1 fruit fly cellular context compared by ENCODE assay signal in the genomic region with DNA sequence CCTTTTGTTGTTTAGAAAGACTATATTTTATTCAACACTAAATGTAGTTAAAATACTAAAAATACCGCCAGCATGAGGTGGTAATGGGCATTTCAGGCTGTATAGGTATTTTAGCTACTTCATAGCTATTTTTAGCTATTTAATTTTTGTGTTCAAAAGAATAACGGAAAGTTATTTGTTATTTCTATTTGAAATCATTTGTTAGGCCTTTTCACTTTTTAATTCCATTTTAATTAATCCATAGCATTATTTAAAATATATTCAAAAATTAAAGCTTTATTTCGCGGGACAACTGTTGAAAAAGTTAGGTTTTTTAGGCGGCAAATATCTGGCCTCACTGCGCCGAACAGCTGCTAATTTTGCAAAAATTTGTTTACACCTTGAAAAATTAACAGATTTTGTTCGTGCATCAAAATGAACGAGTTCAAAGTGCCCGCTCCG.
TF ChIP-seq lines count a peak whose summit lies in the region.

A gene (minus strand): TSS at position 40 of the 441 bp plus-strand sequence.
A gene (plus strand): TSS at position 319 of the 441 bp plus-strand sequence.

TF ChIP-seq in whole organism, embryonic, 481 proteins besides CTCF, POLR2A, EP300 and RAD21 (continued from another document and continues in another):
- TF ChIP-seq lilli (GFP tag; optimal IDR thresholded peaks at IDR 0.05; lab: Kevin White, UChicago) (no peak), CG11093 (GFP tag; IDR thresholded peaks at IDR 0.05; lab: Robert Waterston, UW) (no peak), Jarid2 (GFP tag; optimal IDR thresholded peaks at IDR 0.05; lab: Kevin White, UChicago) (no peak), Sin3A (optimal IDR thresholded peaks at IDR 0.05; lab: Kevin White, UChicago) (peak; percentile 39), Lpt (GFP tag; optimal IDR thresholded peaks at IDR 0.05; lab: Kevin White, UChicago) (no peak), CG32532 (GFP tag; IDR thresholded peaks at IDR 0.05; lab: Robert Waterston, UW) (no peak), CG17802 (tag; optimal IDR thresholded peaks at IDR 0.05; lab: Kevin White, UChicago) (peak; percentile 59), CG4424 (GFP tag; optimal IDR thresholded peaks at IDR 0.05; lab: Kevin White, UChicago) (no peak), CG15514 (GFP tag; optimal IDR thresholded peaks at IDR 0.05; lab: Kevin White, UChicago) (peak; percentile 9), Side (GFP tag; optimal IDR thresholded peaks at IDR 0.05; lab: Kevin White, UChicago) (no peak), Atf-2 (GFP tag; optimal IDR thresholded peaks at IDR 0.05; lab: Kevin White, UChicago) (no peak), CG43689 (GFP tag; IDR thresholded peaks at IDR 0.05; lab: Robert Waterston, UW) (no peak), Ravus (GFP tag; IDR thresholded peaks at IDR 0.05; lab: Robert Waterston, UW) (no peak), CG17829 (tag; optimal IDR thresholded peaks at IDR 0.05; lab: Kevin White, UChicago) (peak; percentile 15), HmgZ (tag; optimal IDR thresholded peaks at IDR 0.05; lab: Kevin White, UChicago) (peak; percentile 15), stc (GFP tag; IDR thresholded peaks at IDR 0.05; lab: Robert Waterston, UW) (no peak), CG33213 (GFP tag; optimal IDR thresholded peaks at IDR 0.05; lab: Kevin White, UChicago) (no peak), yki (optimal IDR thresholded peaks at IDR 0.05; lab: Kevin White, UChicago) (no peak), Dp (GFP tag; optimal IDR thresholded peaks at IDR 0.05; lab: Kevin White, UChicago) (peak; percentile 40), Lhr (GFP tag; optimal IDR thresholded peaks at IDR 0.05; lab: Kevin White, UChicago) (no peak), CG6175 (GFP tag; IDR thresholded peaks at IDR 0.05; lab: Robert Waterston, UW) (no peak), CG6689 (GFP tag; IDR thresholded peaks at IDR 0.05; lab: Robert Waterston, UW) (peak; percentile 45; the same call in 1 of the 2 replicates), CG15696 (tag; optimal IDR thresholded peaks at IDR 0.05; lab: Kevin White, UChicago) (no peak), CG17186 (GFP tag; optimal IDR thresholded peaks at IDR 0.05; lab: Kevin White, UChicago) (no peak), grau (tag; optimal IDR thresholded peaks at IDR 0.05; lab: Kevin White, UChicago) (no peak), GATAe (GFP tag; conservative IDR thresholded peaks at IDR 0.05; lab: Robert Waterston, UW) (no peak), CG2678 (tag; optimal IDR thresholded peaks at IDR 0.05; lab: Kevin White, UChicago) (no peak), CG13894 (tag; optimal IDR thresholded peaks at IDR 0.05; lab: Kevin White, UChicago) (no peak), wor (GFP tag; IDR thresholded peaks at IDR 0.05; lab: Robert Waterston, UW) (no peak), CG7357 (GFP tag; IDR thresholded peaks at IDR 0.05; lab: Robert Waterston, UW) (peak; percentile 40; the same call in 1 of the 3 replicates), Deaf1 (tag; optimal IDR thresholded peaks at IDR 0.05; lab: Kevin White, UChicago) (no peak), CG14050 (GFP tag; IDR thresholded peaks at IDR 0.05; lab: Robert Waterston, UW) (no peak), Ptx1 (GFP tag; IDR thresholded peaks at IDR 0.05; lab: Robert Waterston, UW) (no peak), CG10366 (GFP tag; IDR thresholded peaks at IDR 0.05; lab: Robert Waterston, UW) (no peak), gem (tag; optimal IDR thresholded peaks at IDR 0.05; lab: Kevin White, UChicago) (no peak), CG42726 (GFP tag; IDR thresholded peaks at IDR 0.05; lab: Robert Waterston, UW; ENCODE audit: partially characterized antibody) (no peak), CG2129 (GFP tag; IDR thresholded peaks at IDR 0.05; lab: Robert Waterston, UW; ENCODE audit: partially characterized antibody) (no peak), CG12299 (tag; optimal IDR thresholded peaks at IDR 0.05; lab: Kevin White, UChicago) (no peak), Mes4 (GFP tag; optimal IDR thresholded peaks at IDR 0.05; lab: Kevin White, UChicago) (no peak), CG3838 (GFP tag; optimal IDR thresholded peaks at IDR 0.05; lab: Kevin White, UChicago) (no peak), Sry-β (GFP tag; optimal IDR thresholded peaks at IDR 0.05; lab: Kevin White, UChicago) (peak; percentile 85), lov (optimal IDR thresholded peaks at IDR 0.05; lab: Kevin White, UChicago) (no peak), lov (GFP tag; IDR thresholded peaks at IDR 0.05; lab: Robert Waterston, UW) (no peak), da (GFP tag; optimal IDR thresholded peaks at IDR 0.05; lab: Kevin White, UChicago) (no peak), Abd-B (GFP tag; optimal IDR thresholded peaks at IDR 0.05; lab: Kevin White, UChicago) (peak; percentile 7), CG15011 (GFP tag; optimal IDR thresholded peaks at IDR 0.05; lab: Kevin White, UChicago) (no peak), Hey (tag; optimal IDR thresholded peaks at IDR 0.05; lab: Kevin White, UChicago) (no peak), lola (GFP tag; optimal IDR thresholded peaks at IDR 0.05; lab: Kevin White, UChicago) (no peak), zen (tag; optimal IDR thresholded peaks at IDR 0.05; lab: Kevin White, UChicago) (no peak), btn (GFP tag; optimal IDR thresholded peaks at IDR 0.05; lab: Kevin White, UChicago) (no peak), zfh2 (GFP tag; optimal IDR thresholded peaks at IDR 0.05; lab: Kevin White, UChicago) (no peak), gsb (GFP tag; IDR thresholded peaks at IDR 0.05; lab: Robert Waterston, UW) (no peak), ase (GFP tag; IDR thresholded peaks at IDR 0.05; lab: Robert Waterston, UW) (no peak), BEAF-32 (GFP tag; optimal IDR thresholded peaks at IDR 0.05; lab: Kevin White, UChicago) (peak; percentile 27), vvl (GFP tag; IDR thresholded peaks at IDR 0.05; lab: Robert Waterston, UW) (no peak), CG11560 (tag; IDR thresholded peaks at IDR 0.05; lab: Robert Waterston, UW) (no peak), CG2199 (GFP tag; IDR thresholded peaks at IDR 0.05; lab: Robert Waterston, UW) (no peak), Mrtf (GFP tag; IDR thresholded peaks at IDR 0.05; lab: Robert Waterston, UW) (no peak), E2f1 (GFP tag; IDR thresholded peaks at IDR 0.05; lab: Robert Waterston, UW) (no peak), fd102C (GFP tag; optimal IDR thresholded peaks at IDR 0.05; lab: Kevin White, UChicago) (no peak), CG10959 (GFP tag; IDR thresholded peaks at IDR 0.05; lab: Robert Waterston, UW) (no peak), pita (GFP tag; optimal IDR thresholded peaks at IDR 0.05; lab: Kevin White, UChicago) (no peak), CG7786 (GFP tag; optimal IDR thresholded peaks at IDR 0.05; lab: Kevin White, UChicago) (no peak), her (GFP tag; optimal IDR thresholded peaks at IDR 0.05; lab: Kevin White, UChicago) (no peak), CG11696 (GFP tag; IDR thresholded peaks at IDR 0.05; lab: Robert Waterston, UW) (no peak), CG13424 (tag; optimal IDR thresholded peaks at IDR 0.05; lab: Kevin White, UChicago) (no peak), Adf1 (GFP tag; IDR thresholded peaks at IDR 0.05; lab: Robert Waterston, UW) (no peak), Dfd (GFP tag; optimal IDR thresholded peaks at IDR 0.05; lab: Kevin White, UChicago) (no peak), lab (GFP tag; optimal IDR thresholded peaks at IDR 0.05; lab: Kevin White, UChicago) (no peak), mam (GFP tag; optimal IDR thresholded peaks at IDR 0.05; lab: Kevin White, UChicago) (no peak), Sry-δ (GFP tag; optimal IDR thresholded peaks at IDR 0.05; lab: Kevin White, UChicago) (no peak), CG3163 (GFP tag; optimal IDR thresholded peaks at IDR 0.05; lab: Kevin White, UChicago) (no peak), stwl (tag; optimal IDR thresholded peaks at IDR 0.05; lab: Kevin White, UChicago) (peak; percentile 73), ro (GFP tag; IDR thresholded peaks at IDR 0.05; lab: Robert Waterston, UW) (no peak), dati (GFP tag; IDR thresholded peaks at IDR 0.05; lab: Robert Waterston, UW) (no peak), Rfx (GFP tag; IDR thresholded peaks at IDR 0.05; lab: Robert Waterston, UW) (no peak), dan (GFP tag; IDR thresholded peaks at IDR 0.05; lab: Robert Waterston, UW) (no peak), chn (GFP tag; optimal IDR thresholded peaks at IDR 0.05; lab: Kevin White, UChicago) (no peak), CG17385 (GFP tag; optimal IDR thresholded peaks at IDR 0.05; lab: Kevin White, UChicago) (no peak), Elba2 (GFP tag; optimal IDR thresholded peaks at IDR 0.05; lab: Kevin White, UChicago) (no peak), scrt (GFP tag; optimal IDR thresholded peaks at IDR 0.05; lab: Kevin White, UChicago) (peak; percentile 69), mld (GFP tag; IDR thresholded peaks at IDR 0.05; lab: Robert Waterston, UW; ENCODE audit: partially characterized antibody) (no peak), sug (tag; optimal IDR thresholded peaks at IDR 0.05; lab: Kevin White, UChicago) (no peak), CG4404 (GFP tag; IDR thresholded peaks at IDR 0.05; lab: Robert Waterston, UW) (no peak), CG4617 (GFP tag; optimal IDR thresholded peaks at IDR 0.05; lab: Kevin White, UChicago; ENCODE audit: borderline replicate concordance) (no peak), Dip3 (GFP tag; optimal IDR thresholded peaks at IDR 0.05; lab: Kevin White, UChicago) (peak; percentile 0), az2 (GFP tag; optimal IDR thresholded peaks at IDR 0.05; lab: Kevin White, UChicago) (no peak), Fer3 (tag; optimal IDR thresholded peaks at IDR 0.05; lab: Kevin White, UChicago) (no peak), CG18011 (GFP tag; optimal IDR thresholded peaks at IDR 0.05; lab: Kevin White, UChicago) (peak; percentile 42), ken (GFP tag; IDR thresholded peaks at IDR 0.05; lab: Robert Waterston, UW) (no peak), Blimp-1 (GFP tag; optimal IDR thresholded peaks at IDR 0.05; lab: Kevin White, UChicago) (no peak), nom (GFP tag; optimal IDR thresholded peaks at IDR 0.05; lab: Kevin White, UChicago) (no peak), Bdp1 (GFP tag; optimal IDR thresholded peaks at IDR 0.05; lab: Kevin White, UChicago) (no peak), CG8388 (GFP tag; optimal IDR thresholded peaks at IDR 0.05; lab: Kevin White, UChicago) (no peak), bsh (GFP tag; optimal IDR thresholded peaks at IDR 0.05; lab: Kevin White, UChicago) (no peak), sd (tag; optimal IDR thresholded peaks at IDR 0.05; lab: Kevin White, UChicago) (peak; percentile 93), ab (GFP tag; optimal IDR thresholded peaks at IDR 0.05; lab: Kevin White, UChicago) (no peak), Xrp1 (GFP tag; IDR thresholded peaks at IDR 0.05; lab: Robert Waterston, UW) (no peak), CG16779 (GFP tag; IDR thresholded peaks at IDR 0.05; lab: Robert Waterston, UW) (no peak), Hr51 (GFP tag; optimal IDR thresholded peaks at IDR 0.05; lab: Kevin White, UChicago) (no peak), Doc3 (GFP tag; IDR thresholded peaks at IDR 0.05; lab: Robert Waterston, UW; ENCODE audit: partially characterized antibody) (no peak), sob (GFP tag; IDR thresholded peaks at IDR 0.05; lab: Robert Waterston, UW) (no peak), NFAT (GFP tag; IDR thresholded peaks at IDR 0.05; lab: Robert Waterston, UW) (no peak), grn (GFP tag; optimal IDR thresholded peaks at IDR 0.05; lab: Kevin White, UChicago) (no peak), tin (GFP tag; optimal IDR thresholded peaks at IDR 0.05; lab: Kevin White, UChicago) (no peak), rib (GFP tag; IDR thresholded peaks at IDR 0.05; lab: Robert Waterston, UW) (no peak), fd3F (GFP tag; optimal IDR thresholded peaks at IDR 0.05; lab: Kevin White, UChicago) (no peak), CG12104 (GFP tag; optimal IDR thresholded peaks at IDR 0.05; lab: Kevin White, UChicago) (no peak), lmd (GFP tag; IDR thresholded peaks at IDR 0.05; lab: Robert Waterston, UW) (no peak), ewg (GFP tag; optimal IDR thresholded peaks at IDR 0.05; lab: Kevin White, UChicago) (no peak), chm (GFP tag; IDR thresholded peaks at IDR 0.05; lab: Robert Waterston, UW) (no peak), CG7745 (tag; optimal IDR thresholded peaks at IDR 0.05; lab: Kevin White, UChicago) (peak; percentile 78), Gsc (GFP tag; IDR thresholded peaks at IDR 0.05; lab: Robert Waterston, UW) (no peak), CG9797 (GFP tag; optimal IDR thresholded peaks at IDR 0.05; lab: Kevin White, UChicago) (peak; percentile 59), CG13296 (GFP tag; optimal IDR thresholded peaks at IDR 0.05; lab: Kevin White, UChicago) (no peak), fd96Cb (tag; optimal IDR thresholded peaks at IDR 0.05; lab: Kevin White, UChicago) (no peak), cato (GFP tag; optimal IDR thresholded peaks at IDR 0.05; lab: Kevin White, UChicago; ENCODE audit: borderline replicate concordance) (no peak), bab2 (GFP tag; optimal IDR thresholded peaks at IDR 0.05; lab: Kevin White, UChicago) (no peak), CG4360 (GFP tag; IDR thresholded peaks at IDR 0.05; lab: Robert Waterston, UW) (no peak), chif (GFP tag; optimal IDR thresholded peaks at IDR 0.05; lab: Kevin White, UChicago) (peak in 1 of 2 experiments; percentile 8), CG1832 (GFP tag; optimal IDR thresholded peaks at IDR 0.05; lab: Kevin White, UChicago) (no peak), wdn (GFP tag; IDR thresholded peaks at IDR 0.05; lab: Robert Waterston, UW) (no peak), CG8944 (GFP tag; optimal IDR thresholded peaks at IDR 0.05; lab: Kevin White, UChicago) (no peak), dm (GFP tag; optimal IDR thresholded peaks at IDR 0.05; lab: Kevin White, UChicago) (no peak), D19A (tag; optimal IDR thresholded peaks at IDR 0.05; lab: Kevin White, UChicago) (no peak), so (GFP tag; IDR thresholded peaks at IDR 0.05; lab: Robert Waterston, UW) (no peak), CrebB (tag; optimal IDR thresholded peaks at IDR 0.05; lab: Kevin White, UChicago) (no peak), CG1233 (GFP tag; optimal IDR thresholded peaks at IDR 0.05; lab: Kevin White, UChicago) (no peak), Ada2b (GFP tag; IDR thresholded peaks at IDR 0.05; lab: Robert Waterston, UW) (no peak), ara (GFP tag; IDR thresholded peaks at IDR 0.05; lab: Robert Waterston, UW) (no peak), tio (GFP tag; optimal IDR thresholded peaks at IDR 0.05; lab: Kevin White, UChicago) (no peak), CG5245 (GFP tag; optimal IDR thresholded peaks at IDR 0.05; lab: Kevin White, UChicago) (no peak), Nf-YB (GFP tag; optimal IDR thresholded peaks at IDR 0.05; lab: Kevin White, UChicago) (no peak), CG6813 (GFP tag; optimal IDR thresholded peaks at IDR 0.05; lab: Kevin White, UChicago) (no peak), gro (GFP tag; optimal IDR thresholded peaks at IDR 0.05; lab: Kevin White, UChicago) (no peak)
